Worm (Caenorhabditis elegans): Measurements from ENCODE around the gene ZK673.5.

ce11 chrII:10471790-10472189 is 10.5 kb downstream of the ZK673.5 start, which contains the start of gene ZK666.2:
- TF ChIP-seq K02D7.2 (tag; optimal IDR thresholded peaks at IDR 0.05) = no peak
- no peak for TF ChIP-seq pqm-1 (tag; optimal IDR thresholded peaks at IDR 0.05)
- no peak for TF ChIP-seq pax-1 (tag; optimal IDR thresholded peaks at IDR 0.05)
- no peak for TF ChIP-seq unc-55 (GFP tag; optimal IDR thresholded peaks at IDR 0.05)
- no peak for TF ChIP-seq ets-4 (tag; optimal IDR thresholded peaks at IDR 0.05)
- no peak for TF ChIP-seq dve-1 (tag; optimal IDR thresholded peaks at IDR 0.05)
- no peak for TF ChIP-seq F13H6.1 (tag; optimal IDR thresholded peaks at IDR 0.05)
- TF ChIP-seq unc-86 (tag; optimal IDR thresholded peaks at IDR 0.05) = no peak
- TF ChIP-seq nhr-11 (tag; optimal IDR thresholded peaks at IDR 0.05) = no peak
- no peak for TF ChIP-seq ama-1 (optimal IDR thresholded peaks at IDR 0.05)
